Worm (Caenorhabditis elegans): ENCODE data around the gene cht-4.

The cht-4 gene

ce11 chrIII:1625660-1626275 lies 31.5 kb downstream of the cht-4 start (continued):
- no peak for TF ChIP-seq Y67H2A.10 (GFP tag; conservative IDR thresholded peaks at IDR 0.05)
- peak; percentile 14 for TF ChIP-seq T07F8.4 (tag; optimal IDR thresholded peaks at IDR 0.05)
- peak; percentile 71 for TF ChIP-seq Y56A3A.18 (GFP tag; IDR thresholded peaks at IDR 0.05)
- TF ChIP-seq aptf-3 (GFP tag; IDR thresholded peaks at IDR 0.05), result peak; percentile 82; the same call in 1 of the 2 replicates
- no peak for TF ChIP-seq ceh-58 (GFP tag; IDR thresholded peaks at IDR 0.05)
- no peak for TF ChIP-seq mes-4 (tag; optimal IDR thresholded peaks at IDR 0.05)
- TF ChIP-seq cebp-2 (GFP tag; IDR thresholded peaks at IDR 0.05), result no peak
- peak; percentile 80 for TF ChIP-seq tbx-9 (tag; optimal IDR thresholded peaks at IDR 0.05; ENCODE audit: borderline replicate concordance)
- peak; percentile 57 for TF ChIP-seq mcd-1 (GFP tag; IDR thresholded peaks at IDR 0.05)
- no peak for TF ChIP-seq sea-2 (GFP tag; IDR thresholded peaks at IDR 0.05)
- peak; percentile 69; the same call in 1 of the 2 replicates for TF ChIP-seq Y53G8AR.9 (GFP tag; conservative IDR thresholded peaks at IDR 0.05)
- TF ChIP-seq B0035.1 (tag; optimal IDR thresholded peaks at IDR 0.05), result peak; percentile 14
- TF ChIP-seq nfya-1 (tag; optimal IDR thresholded peaks at IDR 0.05; ENCODE audit: borderline replicate concordance, insufficient read depth), result no peak
- TF ChIP-seq aptf-2 (GFP tag; conservative IDR thresholded peaks at IDR 0.05), result no peak
- no peak for TF ChIP-seq madf-8 (GFP tag; conservative IDR thresholded peaks at IDR 0.05)
- TF ChIP-seq attf-5 (GFP tag; optimal IDR thresholded peaks at IDR 0.05), result peak; percentile 15
- no peak for TF ChIP-seq snpc-1.3 (tag; optimal IDR thresholded peaks at IDR 0.05; ENCODE audit: insufficient read depth)
- TF ChIP-seq let-526 (GFP tag; IDR thresholded peaks at IDR 0.05), result no peak
- peak; percentile 52 for TF ChIP-seq lsl-1 (GFP tag; optimal IDR thresholded peaks at IDR 0.05)
- TF ChIP-seq lsy-27 (tag; optimal IDR thresholded peaks at IDR 0.05; ENCODE audit: borderline replicate concordance, insufficient read depth), result no peak
- no peak for TF ChIP-seq dpl-1 (GFP tag; optimal IDR thresholded peaks at IDR 0.05)
- no peak for TF ChIP-seq lin-40 (tag; optimal IDR thresholded peaks at IDR 0.05)
- TF ChIP-seq ztf-26 (tag; optimal IDR thresholded peaks at IDR 0.05), result peak; percentile 6
- no peak for TF ChIP-seq ceh-27 (GFP tag; optimal IDR thresholded peaks at IDR 0.05)
- peak; percentile 2 for TF ChIP-seq ztf-3 (GFP tag; optimal IDR thresholded peaks at IDR 0.05)
- no peak for TF ChIP-seq F57A8.1 (GFP tag; optimal IDR thresholded peaks at IDR 0.05)
- TF ChIP-seq madf-10 (tag; optimal IDR thresholded peaks at IDR 0.05), result peak; percentile 32
- TF ChIP-seq akir-1 (GFP tag; optimal IDR thresholded peaks at IDR 0.05), result no peak
- peak; percentile 87 for TF ChIP-seq fkh-3 (tag; optimal IDR thresholded peaks at IDR 0.05)
- peak; percentile 80; the same call in 1 of the 2 replicates for TF ChIP-seq madf-3 (GFP tag; IDR thresholded peaks at IDR 0.05)
- no peak for TF ChIP-seq D2030.7 (GFP tag; IDR thresholded peaks at IDR 0.05)

DNA sequence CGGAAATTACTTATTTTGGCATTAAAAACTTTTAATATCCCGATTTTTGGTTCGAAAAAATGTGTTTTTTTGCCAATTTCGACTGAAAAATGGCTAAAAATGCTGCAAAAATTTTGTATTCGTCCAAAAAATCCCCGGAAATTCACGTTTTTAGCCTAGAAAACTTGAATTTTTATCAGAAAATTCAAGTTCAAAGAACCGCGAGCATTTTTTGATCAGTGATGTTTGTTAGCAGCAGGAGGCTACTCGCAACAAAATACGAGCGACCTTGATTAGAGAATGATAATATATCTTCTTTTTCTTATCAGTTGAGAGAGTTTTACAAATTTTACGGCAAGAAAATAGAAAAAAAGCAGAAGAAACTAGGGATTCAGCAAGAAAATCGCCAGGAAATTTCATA lies 35.0 kb downstream of the cht-4 start:
- TF ChIP-seq nhr-120 (GFP tag; IDR thresholded peaks at IDR 0.05) (no peak), lsy-27 (tag; optimal IDR thresholded peaks at IDR 0.05; ENCODE audit: borderline replicate concordance, insufficient read depth) (no peak), gei-17 (GFP tag; optimal IDR thresholded peaks at IDR 0.05) (no peak), ccch-3 (GFP tag; optimal IDR thresholded peaks at IDR 0.05) (no peak), nfyb-1 (GFP tag; IDR thresholded peaks at IDR 0.05) (peak; percentile 65), F55B11.4 (tag; optimal IDR thresholded peaks at IDR 0.05; ENCODE audit: borderline replicate concordance, insufficient read depth) (no peak), nhr-80 (tag; optimal IDR thresholded peaks at IDR 0.05) (peak; percentile 48)
